Worm (Caenorhabditis elegans) whole organism, L4 larva: ENCODE measurements around the gene H40L08.2.
A peak's percentile ranks its signal among the peaks of the same experiment; 100 is the strongest.

ENCODE experiments used
- F44E2.7 ChIP-seq: fragments of 200-800 bp; sonication (Bioruptor generic); IDR thresholded peaks from 2 replicates; pipeline ENCODE4 v2.1.2; 2022; ENCODE audit warnings: missing genetic modification characterization, missing compliant biosample characterization
- aha-1 ChIP-seq: fragments of 150-350 bp; peaks from one replicate; lab custom pipeline; 2014; ENCODE audit warnings: missing biosample characterization, missing genetic modification characterization
- ces-1 ChIP-seq: fragments of 150-350 bp; sonication (generic microtip); optimal IDR thresholded peaks from 4 replicates; lab custom pipeline; 2014; ENCODE audit warnings: missing biosample characterization, missing genetic modification reagents, missing genetic modification characterization
- daf-16 ChIP-seq, 3 experiments: sonication (generic microtip); optimal IDR thresholded peaks; 2 replicates each; lab custom pipeline; 2016 to 2017; ENCODE audit warnings: missing genetic modification characterization in 3 of 3, missing genetic modification reagents in 3 of 3, mild to moderate bottlenecking in 2 of 3, missing compliant biosample characterization in 2 of 3, missing biosample characterization in 1 of 3, moderate library complexity in 1 of 3
- dmd-6 ChIP-seq: fragments of 200-800 bp; sonication (Bioruptor generic); IDR thresholded peaks from 2 replicates; pipeline ENCODE4 v1.3.6; 2022; ENCODE audit warnings: missing genetic modification reagents, missing genetic modification characterization, missing compliant biosample characterization
- duxl-1 ChIP-seq: sonication (generic microtip); optimal IDR thresholded peaks from 2 replicates; lab custom pipeline; 2016; ENCODE audit warnings: mild to moderate bottlenecking, missing genetic modification characterization, moderate library complexity, missing compliant biosample characterization; ENCODE audit not compliant: poor library complexity
- dve-1 ChIP-seq: sonication (generic microtip); optimal IDR thresholded peaks from 2 replicates; lab custom pipeline; 2017; ENCODE audit warnings: antibody characterized with exemption, mild to moderate bottlenecking, missing genetic modification characterization, missing compliant biosample characterization; ENCODE audit not compliant: insufficient read depth
- hlh-11 ChIP-seq: fragments of 200-800 bp; sonication (Bioruptor generic); optimal IDR thresholded peaks from 2 replicates; lab custom pipeline; 2018; ENCODE audit warnings: mild to moderate bottlenecking, missing genetic modification characterization, missing compliant biosample characterization
- hlh-30 ChIP-seq: sonication (generic microtip); optimal IDR thresholded peaks from 2 replicates; lab custom pipeline; 2017; ENCODE audit warnings: antibody characterized with exemption, mild to moderate bottlenecking, missing genetic modification characterization, missing compliant biosample characterization; ENCODE audit not compliant: insufficient read depth
- jun-1 ChIP-seq: fragments of 150-350 bp; optimal IDR thresholded peaks from 2 replicates; lab custom pipeline; 2014; ENCODE audit warnings: missing biosample characterization, missing genetic modification reagents, missing genetic modification characterization
- lin-39 ChIP-seq: fragments of 150-350 bp; optimal IDR thresholded peaks from 2 replicates; lab custom pipeline; 2014; ENCODE audit warnings: missing biosample characterization, missing genetic modification reagents, missing genetic modification characterization
- lir-3 ChIP-seq: sonication (generic microtip); optimal IDR thresholded peaks from 2 replicates; lab custom pipeline; 2016; ENCODE audit warnings: mild to moderate bottlenecking, missing genetic modification characterization, missing compliant biosample characterization
- madf-5 ChIP-seq, 2 experiments: fragments of 200-800 bp; sonication (Bioruptor generic); IDR thresholded peaks; 2 replicates each; pipeline ENCODE4 v1.3.6; 2022; ENCODE audit warnings: missing compliant biosample characterization in 2 of 2, missing genetic modification characterization in 2 of 2
- mes-2 ChIP-seq: sonication (generic microtip); optimal IDR thresholded peaks from 2 replicates; lab custom pipeline; 2016; ENCODE audit warnings: missing genotype, mild to moderate bottlenecking, missing genetic modification characterization, missing compliant biosample characterization; ENCODE audit not compliant: poor library complexity, severe bottlenecking
- mxl-3 ChIP-seq: fragments of 200-800 bp; sonication (Bioruptor generic); optimal IDR thresholded peaks from 2 replicates; lab custom pipeline; 2018; ENCODE audit warnings: mild to moderate bottlenecking, missing genetic modification characterization, missing compliant biosample characterization
- nhr-102 ChIP-seq: sonication (generic microtip); optimal IDR thresholded peaks from 2 replicates; lab custom pipeline; 2016; ENCODE audit warnings: mild to moderate bottlenecking, missing genetic modification characterization, moderate library complexity, missing compliant biosample characterization
- nhr-11 ChIP-seq: fragments of 150-350 bp; optimal IDR thresholded peaks from 2 replicates; lab custom pipeline; 2014; ENCODE audit warnings: missing biosample characterization, missing genetic modification characterization
- nhr-28 ChIP-seq: fragments of 150-350 bp; optimal IDR thresholded peaks from 2 replicates; lab custom pipeline; 2014; ENCODE audit warnings: missing biosample characterization, missing genetic modification characterization
- nhr-77 ChIP-seq: fragments of 150-350 bp; optimal IDR thresholded peaks from 2 replicates; lab custom pipeline; 2014; ENCODE audit warnings: missing biosample characterization, missing genetic modification characterization
- php-3 ChIP-seq: fragments of 200-800 bp; sonication (Bioruptor generic); IDR thresholded peaks from 2 replicates; pipeline ENCODE4 v1.3.6; 2022; ENCODE audit warnings: missing genetic modification reagents, missing genetic modification characterization, missing compliant biosample characterization
- pqm-1 ChIP-seq: sonication (generic microtip); optimal IDR thresholded peaks from 2 replicates; lab custom pipeline; 2017; ENCODE audit warnings: missing biosample characterization, missing genetic modification characterization
- saeg-2 ChIP-seq: fragments of 200-800 bp; sonication (Bioruptor generic); IDR thresholded peaks from 2 replicates; pipeline ENCODE4 v1.3.6; 2022; ENCODE audit warnings: missing genetic modification reagents, missing genetic modification characterization, missing compliant biosample characterization
- skn-1 ChIP-seq: fragments of 150-350 bp; optimal IDR thresholded peaks from 2 replicates; lab custom pipeline; 2014; ENCODE audit warnings: missing biosample characterization, missing genetic modification characterization
- snpc-4 ChIP-seq: fragments of 150-350 bp; optimal IDR thresholded peaks from 2 replicates; lab custom pipeline; 2014; ENCODE audit warnings: missing biosample characterization, missing genetic modification characterization
- spr-1 ChIP-seq: sonication (generic microtip); optimal IDR thresholded peaks from 2 replicates; lab custom pipeline; 2016; ENCODE audit warnings: mild to moderate bottlenecking, missing genetic modification characterization, missing compliant biosample characterization
- unc-62 ChIP-seq, 3 experiments: fragments of 150-350 bp in 1 of 3; sonication (generic microtip); optimal IDR thresholded peaks in 2 of 3; peaks in 1 of 3; 1 replicate in 1 of 3; 2 replicates in 2 of 3; lab custom pipeline; 2014 to 2017; ENCODE audit warnings: missing biosample characterization in 3 of 3, missing genetic modification characterization in 3 of 3, missing genetic modification reagents in 3 of 3, missing genotype in 1 of 3
- vab-7 ChIP-seq: fragments of 200-800 bp; sonication (Bioruptor generic); IDR thresholded peaks from 2 replicates; pipeline ENCODE4 v1.3.6; 2022; ENCODE audit warnings: missing genetic modification reagents, missing genetic modification characterization, missing compliant biosample characterization
- zip-2 ChIP-seq: fragments of 150-350 bp; optimal IDR thresholded peaks from 2 replicates; lab custom pipeline; 2014; ENCODE audit warnings: missing biosample characterization, missing genetic modification characterization
- ztf-7 ChIP-seq: fragments of 150-350 bp; optimal IDR thresholded peaks from 2 replicates; lab custom pipeline; 2014; ENCODE audit warnings: missing biosample characterization, missing genetic modification characterization

The H40L08.2 gene

ce11 chrX:15097763-15098162 is 20.2 kb upstream of the H40L08.2 start, which contains the start of gene F09B12.3:
Gene F09B12.3, minus strand, starts transcription at chrX:15097954.
- TF ChIP-seq pqm-1 (peak; percentile 94), dmd-6 (GFP tag; lab: Robert Waterston, UW) (peak; percentile 51), hlh-11 (tag; lab: Kevin White, UChicago) (peak; percentile 27), daf-16 (GFP tag; optimal IDR thresholded peaks at IDR 0.05; lab: Kevin White, UChicago) (no peak), daf-16 (tag; optimal IDR thresholded peaks at IDR 0.05; lab: Kevin White, UChicago) (peak; percentile 52), nhr-28 (tag; lab: Kevin White, UChicago) (peak; percentile 45), dve-1 (tag; lab: Kevin White, UChicago) (peak; percentile 35), spr-1 (tag; lab: Kevin White, UChicago) (no peak), nhr-77 (peak; percentile 10), zip-2 (tag; lab: Kevin White, UChicago) (no peak)
- TF ChIP-seq, all 104 proteins: peak for 7

- TF ChIP-seq hlh-11 (tag; lab: Kevin White, UChicago) (peak; percentile 20), pqm-1 (peak; percentile 27), dve-1 (tag; lab: Kevin White, UChicago) (peak; percentile 20), saeg-2 (GFP tag; lab: Robert Waterston, UW) (no peak), aha-1 (tag; lab: Kevin White, UChicago) (peak; percentile 58), F44E2.7 (GFP tag; lab: Robert Waterston, UW) (no peak), daf-16 (GFP tag; optimal IDR thresholded peaks at IDR 0.05; lab: Kevin White, UChicago) (no peak), daf-16 (tag; optimal IDR thresholded peaks at IDR 0.05; lab: Kevin White, UChicago) (peak; percentile 63), skn-1 (no peak), dmd-6 (GFP tag; lab: Robert Waterston, UW) (peak; percentile 64)
These were observed 18.7 kb upstream of the H40L08.2 start for ce11 chrX:15096277-15096676.

- TF ChIP-seq unc-62 (GFP tag; optimal IDR thresholded peaks at IDR 0.05 in 1 of 2; lab: Kevin White, UChicago): peak in 1 of 2 experiments; percentile 73
- TF ChIP-seq unc-62 (tag; optimal IDR thresholded peaks at IDR 0.05; lab: Kevin White, UChicago): no peak
- TF ChIP-seq lir-3: no peak
These were observed 17.4 kb upstream of the H40L08.2 start, which contains the start of gene F09B12.7 for ce11 chrX:15094973-15095372. Gene F09B12.7, minus strand, starts transcription at chrX:15095073.

ce11 chrX:15092775-15093386 is 15.3 kb upstream of the H40L08.2 start:
- TF ChIP-seq unc-62 (GFP tag; optimal IDR thresholded peaks at IDR 0.05 in 1 of 2; lab: Kevin White, UChicago): peak in 1 of 2 experiments; percentile 74
- TF ChIP-seq unc-62 (tag; optimal IDR thresholded peaks at IDR 0.05; lab: Kevin White, UChicago): no peak
- TF ChIP-seq aha-1 (tag; lab: Kevin White, UChicago): peak; percentile 67
- peak; percentile 5 for TF ChIP-seq snpc-4 (tag; lab: Kevin White, UChicago)
- no peak for TF ChIP-seq mes-2
- no peak for TF ChIP-seq madf-5 (GFP tag; IDR thresholded peaks at IDR 0.05; lab: Robert Waterston, UW)
- TF ChIP-seq php-3: no peak

ce11 chrX:15089123-15089522 is 11.6 kb upstream of the H40L08.2 start, which contains the start of gene flr-4:
Gene flr-4, plus strand, starts transcription at chrX:15089397.
- TF ChIP-seq nhr-102 (tag; lab: Kevin White, UChicago) (no peak), nhr-11 (tag; lab: Kevin White, UChicago) (no peak), mxl-3 (GFP tag; lab: Kevin White, UChicago) (no peak), nhr-77 (peak; percentile 17), duxl-1 (tag; lab: Kevin White, UChicago) (no peak), dmd-6 (GFP tag; lab: Robert Waterston, UW) (peak; percentile 81), dve-1 (tag; lab: Kevin White, UChicago) (peak; percentile 28), daf-16 (GFP tag; optimal IDR thresholded peaks at IDR 0.05; lab: Kevin White, UChicago) (no peak), daf-16 (tag; optimal IDR thresholded peaks at IDR 0.05; lab: Kevin White, UChicago) (peak; percentile 33), ztf-7 (tag; lab: Kevin White, UChicago) (no peak), pqm-1 (peak; percentile 62), hlh-11 (tag; lab: Kevin White, UChicago) (peak; percentile 16), jun-1 (tag; lab: Kevin White, UChicago) (no peak), lin-39 (no peak), hlh-30 (tag; lab: Kevin White, UChicago) (peak; percentile 20), vab-7 (GFP tag; lab: Robert Waterston, UW) (no peak), nhr-28 (tag; lab: Kevin White, UChicago) (peak; percentile 54), ces-1 (GFP tag; lab: Kevin White, UChicago) (no peak)
